Fruit fly (Drosophila melanogaster): ENCODE measurements around the gene Rbp9.
A peak's percentile ranks its signal among the peaks of the same experiment; 100 is the strongest.

The Rbp9 gene

DNA sequence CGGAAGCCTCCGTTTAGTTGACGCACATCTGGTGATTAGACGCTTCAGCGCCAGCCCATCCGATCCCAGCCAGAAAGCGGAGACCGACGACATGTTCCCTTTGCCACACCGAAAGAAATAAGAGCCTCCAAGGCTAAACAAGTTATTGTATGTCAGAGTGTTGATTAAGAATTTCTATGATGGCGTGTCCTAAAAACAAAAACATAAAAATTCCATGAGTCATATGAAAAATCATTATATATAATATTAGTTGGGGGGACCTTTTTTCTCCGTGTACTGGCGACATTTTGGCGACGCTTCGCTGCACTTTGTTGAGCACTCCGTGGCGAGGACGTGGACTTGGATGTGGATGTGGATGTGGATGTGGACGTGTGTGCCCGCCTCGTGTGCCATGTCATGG lies 58.2 kb downstream of the Rbp9 start (continued):
- TF ChIP-seq ara (GFP tag; IDR thresholded peaks at IDR 0.05) (peak; percentile 48), Dad (GFP tag; optimal IDR thresholded peaks at IDR 0.05) (no peak), pzg (GFP tag; optimal IDR thresholded peaks at IDR 0.05) (no peak), fd3F (GFP tag; optimal IDR thresholded peaks at IDR 0.05) (no peak), CG12155 (GFP tag; optimal IDR thresholded peaks at IDR 0.05) (no peak), CG10654 (GFP tag; optimal IDR thresholded peaks at IDR 0.05) (no peak), HLHmδ (GFP tag; optimal IDR thresholded peaks at IDR 0.05) (no peak), pan (optimal IDR thresholded peaks at IDR 0.05) (no peak), pan (GFP tag; optimal IDR thresholded peaks at IDR 0.05 in 1 of 2, IDR thresholded peaks at IDR 0.05 in 1 of 2) (peak in 1 of 2 experiments; percentile 27), CG7786 (GFP tag; optimal IDR thresholded peaks at IDR 0.05) (no peak), sisA (GFP tag; IDR thresholded peaks at IDR 0.05) (peak; percentile 64), dmrt11E (tag; optimal IDR thresholded peaks at IDR 0.05) (peak; percentile 49), mirr (GFP tag; optimal IDR thresholded peaks at IDR 0.05) (no peak), Eip74EF (GFP tag; optimal IDR thresholded peaks at IDR 0.05) (no peak), dysf (GFP tag; IDR thresholded peaks at IDR 0.05) (peak; percentile 59; the same call in 2 of the 3 replicates), BEAF-32 (GFP tag; optimal IDR thresholded peaks at IDR 0.05) (no peak), CG10366 (GFP tag; IDR thresholded peaks at IDR 0.05) (peak; percentile 14; the same call in 1 of the 2 replicates), Oli (tag; optimal IDR thresholded peaks at IDR 0.05) (peak; percentile 43), CG12744 (GFP tag; optimal IDR thresholded peaks at IDR 0.05) (no peak), Sry-δ (GFP tag; optimal IDR thresholded peaks at IDR 0.05) (no peak), Ptx1 (GFP tag; IDR thresholded peaks at IDR 0.05) (peak; percentile 33; the same call in 1 of the 2 replicates), GATAe (GFP tag; conservative IDR thresholded peaks at IDR 0.05) (no peak), CG11696 (GFP tag; IDR thresholded peaks at IDR 0.05) (no peak), YL-1 (GFP tag; optimal IDR thresholded peaks at IDR 0.05) (no peak), grn (GFP tag; optimal IDR thresholded peaks at IDR 0.05) (no peak), CG8388 (GFP tag; optimal IDR thresholded peaks at IDR 0.05) (peak; percentile 29), CG17328 (GFP tag; IDR thresholded peaks at IDR 0.05) (peak; percentile 45; the same call in 1 of the 2 replicates), CG15601 (tag; optimal IDR thresholded peaks at IDR 0.05) (no peak), shn (GFP tag; optimal IDR thresholded peaks at IDR 0.05) (no peak), ftz-f1 (GFP tag; optimal IDR thresholded peaks at IDR 0.05) (no peak), CG4854 (GFP tag; optimal IDR thresholded peaks at IDR 0.05) (no peak), CG4707 (GFP tag; optimal IDR thresholded peaks at IDR 0.05) (no peak), Vsx1 (GFP tag; optimal IDR thresholded peaks at IDR 0.05) (no peak), HLH4C (GFP tag; IDR thresholded peaks at IDR 0.05; ENCODE audit: partially characterized antibody) (no peak), phol (tag; optimal IDR thresholded peaks at IDR 0.05) (peak; percentile 47), CG9437 (GFP tag; optimal IDR thresholded peaks at IDR 0.05) (no peak), crp (GFP tag; optimal IDR thresholded peaks at IDR 0.05) (no peak), CG6654 (GFP tag; optimal IDR thresholded peaks at IDR 0.05) (no peak), NfI (GFP tag; optimal IDR thresholded peaks at IDR 0.05) (no peak), CG16815 (GFP tag; optimal IDR thresholded peaks at IDR 0.05) (no peak), Sox102F (GFP tag; optimal IDR thresholded peaks at IDR 0.05) (peak; percentile 64), toy (GFP tag; IDR thresholded peaks at IDR 0.05) (no peak), jigr1 (GFP tag; IDR thresholded peaks at IDR 0.05) (no peak), CG13287 (GFP tag; IDR thresholded peaks at IDR 0.05; ENCODE audit: partially characterized antibody) (no peak), prd (optimal IDR thresholded peaks at IDR 0.05) (no peak), prd (GFP tag; IDR thresholded peaks at IDR 0.05) (peak; percentile 55; the same call in 1 of the 3 replicates), Blimp-1 (GFP tag; optimal IDR thresholded peaks at IDR 0.05) (peak; percentile 37), dan (GFP tag; IDR thresholded peaks at IDR 0.05) (no peak), CG11085 (GFP tag; IDR thresholded peaks at IDR 0.05) (no peak), sima (GFP tag; optimal IDR thresholded peaks at IDR 0.05) (no peak), CG2120 (GFP tag; optimal IDR thresholded peaks at IDR 0.05) (no peak)

All from whole organism, embryonic.